Fruit fly (Drosophila melanogaster) whole organism, wandering third instar larva: ENCODE measurements around the gene CG18628.

ENCODE experiments used
- Abd-B ChIP-seq: fragments of >200 bp; optimal IDR thresholded peaks from 2 replicates; lab custom pipeline; 2017; ENCODE audit warnings: missing biosample characterization, missing genetic modification characterization
- CG32264 ChIP-seq: fragments of 200-800 bp; sonication (Bioruptor generic); optimal IDR thresholded peaks from 2 replicates; lab custom pipeline; 2016; ENCODE audit warnings: missing biosample characterization, missing genetic modification characterization
- CG9705 ChIP-seq: fragments of 200-800 bp; sonication (Bioruptor generic); optimal IDR thresholded peaks from 2 replicates; lab custom pipeline; 2018; ENCODE audit warnings: missing biosample characterization, mild to moderate bottlenecking, missing genetic modification characterization
- CrebA ChIP-seq: fragments of 200-800 bp; sonication (Bioruptor generic); optimal IDR thresholded peaks from 2 replicates; lab custom pipeline; 2016; ENCODE audit warnings: missing biosample characterization, mild to moderate bottlenecking, missing genetic modification characterization, borderline replicate concordance
- Dfd ChIP-seq: fragments of >200 bp; optimal IDR thresholded peaks from 2 replicates; lab custom pipeline; 2017; ENCODE audit warnings: missing biosample characterization, missing genetic modification characterization
- Dif ChIP-seq: fragments of 200-275, 200-300 bp; sonication (Bioruptor generic); optimal IDR thresholded peaks from 2 replicates; lab custom pipeline; 2018; ENCODE audit warnings: missing biosample characterization, missing genetic modification characterization; ENCODE audit not compliant: partially characterized antibody
- GATAd ChIP-seq: sonication (Bioruptor generic); optimal IDR thresholded peaks from 2 replicates; lab custom pipeline; 2016; ENCODE audit warnings: missing biosample characterization, missing genetic modification characterization
- HLH106 ChIP-seq: fragments of 200-800 bp; optimal IDR thresholded peaks from 3 replicates; lab custom pipeline; 2019; ENCODE audit warnings: missing biosample characterization, mild to moderate bottlenecking, missing genetic modification characterization, moderate library complexity
- Hnf4 ChIP-seq: fragments of 200-800 bp; sonication (Bioruptor generic); optimal IDR thresholded peaks from 2 replicates; lab custom pipeline; 2016; ENCODE audit warnings: missing biosample characterization, mild to moderate bottlenecking, missing genetic modification characterization
- Hr78 ChIP-seq: fragments of >200 bp; optimal IDR thresholded peaks from 2 replicates; lab custom pipeline; 2017; ENCODE audit warnings: missing biosample characterization, missing genetic modification characterization
- Hr83 ChIP-seq: fragments of 200-300 bp; sonication (Bioruptor generic); optimal IDR thresholded peaks from 2 replicates; lab custom pipeline; 2016; ENCODE audit warnings: missing biosample characterization, mild to moderate bottlenecking, missing genetic modification characterization, moderate library complexity; ENCODE audit not compliant: poor library complexity, severe bottlenecking
- Jra ChIP-seq: sonication (Bioruptor generic); optimal IDR thresholded peaks from 2 replicates; lab custom pipeline; 2016; ENCODE audit warnings: missing biosample characterization, missing genetic modification characterization
- Myc ChIP-seq: fragments of >200 bp; optimal IDR thresholded peaks from 2 replicates; lab custom pipeline; 2017
- N ChIP-seq: fragments of >200 bp; optimal IDR thresholded peaks from 2 replicates; lab custom pipeline; 2018; ENCODE audit warnings: missing biosample characterization, missing external identifiers, missing genetic modification characterization
- OdsH ChIP-seq: fragments of 200-800 bp; sonication (Bioruptor generic); optimal IDR thresholded peaks from 2 replicates; lab custom pipeline; 2016; ENCODE audit warnings: missing biosample characterization, mild to moderate bottlenecking, missing genetic modification characterization
- Rel ChIP-seq, 2 experiments: fragments of 200-800 bp; sonication (Bioruptor generic) in 1 of 2; optimal IDR thresholded peaks; 2 replicates in 1 of 2; 3 replicates in 1 of 2; lab custom pipeline; 2016 to 2019; ENCODE audit warnings: mild to moderate bottlenecking in 2 of 2, missing biosample characterization in 2 of 2, missing genetic modification characterization in 2 of 2, moderate library complexity in 1 of 2
- Sp1 ChIP-seq: fragments of 200-800 bp; sonication (Bioruptor generic); optimal IDR thresholded peaks from 3 replicates; lab custom pipeline; 2019; ENCODE audit warnings: missing biosample characterization, mild to moderate bottlenecking, missing genetic modification characterization, moderate library complexity
- Vsx2 ChIP-seq: fragments of 200-300, 225-300 bp; sonication (Bioruptor generic); optimal IDR thresholded peaks from 2 replicates; lab custom pipeline; 2018; ENCODE audit warnings: missing biosample characterization, missing genetic modification characterization; ENCODE audit not compliant: partially characterized antibody
- br ChIP-seq: fragments of 200-800 bp; sonication (Bioruptor generic); optimal IDR thresholded peaks from 2 replicates; lab custom pipeline; 2016; ENCODE audit warnings: missing biosample characterization, missing genetic modification characterization
- brk ChIP-seq: fragments of 200-800 bp; sonication (Bioruptor generic); optimal IDR thresholded peaks from 2 replicates; lab custom pipeline; 2016; ENCODE audit warnings: missing biosample characterization, mild to moderate bottlenecking, missing genetic modification characterization
- dl ChIP-seq, 2 experiments: fragments of 175-275, 200-275 bp in 1 of 2; fragments of 200-275 bp in 1 of 2; sonication (Bioruptor generic); optimal IDR thresholded peaks; lab custom pipeline; 2018; ENCODE audit warnings: mild to moderate bottlenecking in 2 of 2, missing biosample characterization in 2 of 2, missing genetic modification characterization in 2 of 2, moderate library complexity in 2 of 2; ENCODE audit not compliant: partially characterized antibody in 2 of 2, insufficient read depth in 1 of 2
- dmrt93B ChIP-seq: fragments of 200-800 bp; sonication (Bioruptor generic); optimal IDR thresholded peaks from 2 replicates; lab custom pipeline; 2018; ENCODE audit warnings: missing biosample characterization, mild to moderate bottlenecking, missing genetic modification characterization
- dsf ChIP-seq: sonication (Bioruptor generic); optimal IDR thresholded peaks from 2 replicates; lab custom pipeline; 2016; ENCODE audit warnings: missing biosample characterization, missing genetic modification characterization, borderline replicate concordance
- ey ChIP-seq: fragments of 200-800 bp; sonication (Bioruptor generic); optimal IDR thresholded peaks from 2 replicates; lab custom pipeline; 2016; ENCODE audit warnings: missing biosample characterization, missing genetic modification characterization
- foxo ChIP-seq, 2 experiments: fragments of 200-800 bp; sonication (Bioruptor generic); optimal IDR thresholded peaks; 2 replicates in 1 of 2; 3 replicates in 1 of 2; lab custom pipeline; 2016 to 2017; ENCODE audit warnings: missing biosample characterization in 2 of 2, missing genetic modification characterization in 2 of 2
- fru ChIP-seq: fragments of 200-800 bp; sonication (Bioruptor generic); optimal IDR thresholded peaks from 3 replicates; lab custom pipeline; 2016; ENCODE audit warnings: missing biosample characterization, mild to moderate bottlenecking, missing genetic modification characterization
- h ChIP-seq: fragments of 200-800 bp; sonication (Bioruptor generic); optimal IDR thresholded peaks from 3 replicates; lab custom pipeline; 2016; ENCODE audit warnings: missing biosample characterization, mild to moderate bottlenecking, missing genetic modification characterization
- jim ChIP-seq: fragments of 175-275, 200-325 bp; sonication (Bioruptor generic); optimal IDR thresholded peaks from 2 replicates; lab custom pipeline; 2016; ENCODE audit warnings: missing biosample characterization, mild to moderate bottlenecking, missing genetic modification characterization
- lola ChIP-seq: fragments of >200 bp; optimal IDR thresholded peaks from 2 replicates; lab custom pipeline; 2017; ENCODE audit warnings: missing biosample characterization, missing genetic modification characterization
- pan ChIP-seq: fragments of >200 bp; optimal IDR thresholded peaks from 2 replicates; lab custom pipeline; 2017
- psq ChIP-seq: fragments of 200-800 bp; sonication (Bioruptor generic); optimal IDR thresholded peaks from 3 replicates; lab custom pipeline; 2017; ENCODE audit warnings: missing biosample characterization, mild to moderate bottlenecking, missing genetic modification characterization, moderate library complexity
- rgr ChIP-seq: fragments of 200-800 bp; sonication (Bioruptor generic); optimal IDR thresholded peaks from 3 replicates; lab custom pipeline; 2016; ENCODE audit warnings: missing biosample characterization, mild to moderate bottlenecking, missing genetic modification characterization
- sage ChIP-seq: fragments of 200-800 bp; sonication (Bioruptor generic); optimal IDR thresholded peaks from 2 replicates; lab custom pipeline; 2016; ENCODE audit warnings: missing biosample characterization, mild to moderate bottlenecking, missing genetic modification characterization
- sv ChIP-seq: fragments of 200-800 bp; sonication (Bioruptor generic); optimal IDR thresholded peaks from 3 replicates; lab custom pipeline; 2016; ENCODE audit warnings: missing biosample characterization, missing genetic modification characterization
- tai ChIP-seq: sonication (Bioruptor generic); optimal IDR thresholded peaks from 2 replicates; lab custom pipeline; 2016; ENCODE audit warnings: missing biosample characterization, missing genetic modification characterization
- usp ChIP-seq: fragments of >200 bp; optimal IDR thresholded peaks from 2 replicates; lab custom pipeline; 2017; ENCODE audit warnings: missing biosample characterization, missing genetic modification characterization
- woc ChIP-seq: sonication (Bioruptor generic); optimal IDR thresholded peaks from 2 replicates; lab custom pipeline; 2016; ENCODE audit warnings: missing biosample characterization, mild to moderate bottlenecking, missing genetic modification characterization

Gene CG18628

DNA sequence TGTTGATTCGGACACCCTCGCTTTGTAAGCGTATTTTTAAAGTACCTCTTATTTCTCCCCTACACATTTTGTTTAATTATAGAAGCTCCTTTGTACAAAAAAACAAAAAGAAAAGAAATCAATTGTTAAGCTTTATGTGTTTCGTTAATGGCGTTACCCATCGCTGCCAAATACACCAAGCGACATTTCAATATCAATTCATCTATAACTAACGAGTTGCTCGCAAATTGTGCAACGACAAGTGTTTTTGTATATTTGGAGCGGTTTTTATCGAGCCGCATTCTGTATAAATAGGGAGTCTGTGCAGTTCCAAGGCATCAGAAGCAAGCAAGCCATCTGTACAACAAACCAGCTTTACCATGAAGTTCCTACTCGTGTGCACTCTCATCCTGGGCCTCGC lies at the start of gene CG18628:
CG18628 (plus strand) TSS at position 301 of the 400 bp plus-strand sequence.
- no peak for TF ChIP-seq Hr83 (GFP tag; lab: Kevin White, UChicago)
- no peak for TF ChIP-seq tai (GFP tag; lab: Kevin White, UChicago)
- no peak for TF ChIP-seq Sp1 (GFP tag; lab: Kevin White, UChicago)
- no peak for TF ChIP-seq lola (GFP tag; lab: Kevin White, UChicago)

DNA sequence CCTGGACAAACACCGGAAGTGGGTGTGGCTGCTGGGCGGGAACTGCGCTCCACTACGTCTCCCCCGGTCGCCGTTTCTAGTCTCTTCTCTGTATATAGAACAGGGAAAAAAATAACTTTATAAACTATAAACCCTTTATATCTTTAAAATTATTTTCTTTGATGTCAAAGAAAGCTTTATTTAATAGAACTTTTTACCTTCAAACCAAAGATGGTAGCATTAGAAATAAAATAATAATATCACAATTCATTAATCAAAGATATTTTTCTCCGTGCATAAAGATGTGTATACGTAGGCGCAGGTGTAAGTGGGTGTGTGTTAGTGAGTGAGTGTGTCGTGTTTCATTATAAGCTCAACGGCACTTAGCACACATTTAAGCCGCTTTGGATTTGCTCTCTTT lies 40.0 kb upstream of the CG18628 start:
- TF ChIP-seq h (GFP tag; lab: Kevin White, UChicago) (no peak), woc (GFP tag; lab: Kevin White, UChicago) (no peak), foxo (GFP tag; optimal IDR thresholded peaks at IDR 0.05; lab: Kevin White, UChicago) (no peak), tai (GFP tag; lab: Kevin White, UChicago) (no peak), Myc (lab: Kevin White, UChicago) (no peak), Abd-B (GFP tag; lab: Kevin White, UChicago) (no peak), rgr (GFP tag; lab: Kevin White, UChicago) (no peak), Hr83 (GFP tag; lab: Kevin White, UChicago) (no peak), lola (GFP tag; lab: Kevin White, UChicago) (no peak), Vsx2 (no peak), pan (no peak), dsf (no peak), dl (GFP tag; optimal IDR thresholded peaks at IDR 0.05; lab: Kevin White, UChicago; ENCODE audit: insufficient read depth in 1 of 2, partially characterized antibody in 2 of 2) (no peak)

DNA sequence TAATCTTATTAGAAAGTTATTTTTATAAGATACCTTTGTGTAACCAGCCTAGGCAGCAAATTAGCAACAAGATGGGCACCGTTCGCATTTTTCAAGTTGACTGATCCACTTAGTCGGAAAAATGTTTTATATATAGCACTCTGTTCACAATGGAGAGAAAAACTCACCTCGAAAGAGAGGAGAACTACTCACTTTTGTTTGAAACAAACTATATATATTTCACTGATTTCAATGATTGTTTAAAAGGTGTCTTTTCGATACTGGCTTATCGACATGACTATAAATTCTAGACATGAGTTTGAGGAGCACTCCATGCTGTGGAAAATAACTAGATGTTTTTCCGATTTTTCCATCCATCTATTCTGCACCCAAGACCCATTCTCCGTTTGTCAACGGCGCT lies 16.1 kb upstream of the CG18628 start, which contains the start of gene CG42521:
CG42521 (minus strand) TSS at position 101 of the 400 bp plus-strand sequence.
- TF ChIP-seq Myc (lab: Kevin White, UChicago): no peak
- no peak for TF ChIP-seq Dif (GFP tag; lab: Kevin White, UChicago)
- TF ChIP-seq psq (GFP tag; lab: Kevin White, UChicago): no peak
- no peak for TF ChIP-seq woc (GFP tag; lab: Kevin White, UChicago)

DNA sequence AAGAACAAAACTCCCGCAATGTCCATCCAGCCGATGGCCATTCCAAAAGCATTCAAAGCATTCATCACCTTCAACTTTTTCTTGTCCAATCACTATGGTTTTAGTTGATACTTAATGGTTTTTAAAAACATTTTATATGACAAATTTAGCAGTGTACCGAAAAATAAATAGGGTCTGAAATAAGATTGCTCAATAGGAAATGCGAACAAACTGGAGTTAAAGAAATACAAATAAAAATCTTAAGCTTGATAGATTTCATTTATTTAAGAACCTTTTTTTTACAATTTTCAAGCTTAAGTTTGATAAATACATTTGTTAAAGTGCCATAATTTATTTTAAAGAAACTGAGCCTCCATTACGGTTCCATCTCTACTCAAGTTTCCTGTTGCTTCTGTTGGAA lies 14.0 kb upstream of the CG18628 start, which contains the start of gene CG43127:
CG43127 (minus strand) TSS at position 101 of the 400 bp plus-strand sequence.
- TF ChIP-seq N: no peak
- TF ChIP-seq ey: no peak
- no peak for TF ChIP-seq Hnf4 (GFP tag; lab: Kevin White, UChicago)
- no peak for TF ChIP-seq CG9705 (GFP tag; lab: Kevin White, UChicago)
- TF ChIP-seq sv (GFP tag; lab: Kevin White, UChicago): no peak
- TF ChIP-seq CrebA (GFP tag; lab: Kevin White, UChicago): no peak
- TF ChIP-seq tai (GFP tag; lab: Kevin White, UChicago): no peak
- no peak for TF ChIP-seq usp
- TF ChIP-seq dl (GFP tag; optimal IDR thresholded peaks at IDR 0.05; lab: Kevin White, UChicago; ENCODE audit: insufficient read depth in 1 of 2, partially characterized antibody in 2 of 2): no peak
- TF ChIP-seq sage (GFP tag; lab: Kevin White, UChicago): no peak
- no peak for TF ChIP-seq CG32264 (GFP tag; lab: Kevin White, UChicago)
- TF ChIP-seq Dif (GFP tag; lab: Kevin White, UChicago): no peak
- no peak for TF ChIP-seq Abd-B (GFP tag; lab: Kevin White, UChicago)
- no peak for TF ChIP-seq Jra
- no peak for TF ChIP-seq GATAd
- TF ChIP-seq psq (GFP tag; lab: Kevin White, UChicago): no peak
- no peak for TF ChIP-seq Rel (GFP tag; optimal IDR thresholded peaks at IDR 0.05; lab: Kevin White, UChicago)
- no peak for TF ChIP-seq Rel (tag; optimal IDR thresholded peaks at IDR 0.05; lab: Kevin White, UChicago)
- TF ChIP-seq HLH106 (tag; lab: Kevin White, UChicago): no peak
- no peak for TF ChIP-seq rgr (GFP tag; lab: Kevin White, UChicago)
- TF ChIP-seq Vsx2: no peak

DNA sequence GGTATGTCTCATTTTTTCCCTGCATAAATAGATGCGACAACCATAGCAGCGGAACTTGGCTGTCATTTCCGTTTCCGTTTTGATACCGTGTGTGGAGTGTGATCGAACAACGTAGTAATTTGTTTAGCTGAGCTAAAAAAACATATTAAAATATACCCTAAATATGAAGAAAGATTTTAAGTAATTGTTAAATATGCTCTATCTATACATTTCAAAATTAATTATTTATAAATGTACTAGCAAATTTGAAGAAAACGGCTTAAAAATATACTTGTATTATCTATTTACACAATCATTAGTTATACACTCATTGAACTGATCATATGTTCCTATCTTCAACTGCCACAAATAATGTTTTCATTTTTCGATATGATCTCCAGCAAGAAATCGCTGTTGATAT lies 13.3 kb upstream of the CG18628 start, which contains the start of gene CG34238:
CG34238 (plus strand) TSS at position 301 of the 400 bp plus-strand sequence.
- TF ChIP-seq h (GFP tag; lab: Kevin White, UChicago) (no peak), Hnf4 (GFP tag; lab: Kevin White, UChicago) (no peak), brk (GFP tag; lab: Kevin White, UChicago) (no peak), br (GFP tag; lab: Kevin White, UChicago) (no peak), jim (no peak), usp (no peak), psq (GFP tag; lab: Kevin White, UChicago) (no peak), OdsH (GFP tag; lab: Kevin White, UChicago) (no peak), CrebA (GFP tag; lab: Kevin White, UChicago) (no peak), Sp1 (GFP tag; lab: Kevin White, UChicago) (no peak), fru (GFP tag; lab: Kevin White, UChicago) (no peak), dmrt93B (GFP tag; lab: Kevin White, UChicago) (no peak), woc (GFP tag; lab: Kevin White, UChicago) (no peak), rgr (GFP tag; lab: Kevin White, UChicago) (no peak), Hr78 (GFP tag; lab: Kevin White, UChicago) (no peak), Dfd (no peak), ey (no peak)
